Worm (Caenorhabditis elegans) whole organism, L3 larva: ENCODE results near the gene ceh-99.

Experiments
- aly-2 ChIP-seq: fragments of 150-350 bp; optimal IDR thresholded peaks from 2 replicates; lab custom pipeline; 2014; ENCODE audit warnings: missing biosample characterization, missing genetic modification characterization
- nhr-11 ChIP-seq: fragments of 150-350 bp; optimal IDR thresholded peaks from 2 replicates; lab custom pipeline; 2014; ENCODE audit warnings: missing biosample characterization, missing genetic modification characterization
- nhr-12 ChIP-seq: fragments of 150-350 bp; optimal IDR thresholded peaks from 2 replicates; lab custom pipeline; 2014; ENCODE audit warnings: missing biosample characterization, missing genetic modification characterization
- nhr-28 ChIP-seq: fragments of 150-350 bp; optimal IDR thresholded peaks from 2 replicates; lab custom pipeline; 2014; ENCODE audit warnings: missing biosample characterization, missing genetic modification characterization
- nhr-77 ChIP-seq: fragments of 150-350 bp; optimal IDR thresholded peaks from 2 replicates; lab custom pipeline; 2014; ENCODE audit warnings: missing biosample characterization, missing genetic modification characterization
- pqm-1 ChIP-seq: fragments of 150-350 bp; optimal IDR thresholded peaks from 2 replicates; lab custom pipeline; 2017; ENCODE audit warnings: missing biosample characterization, missing genetic modification characterization, inconsistent platforms

ce11 chrII:12570523-12570922 lies 50.7 kb downstream of the ceh-99 start, which contains the start of gene Y38E10A.1:
- TF ChIP-seq aly-2 (tag; lab: Kevin White, UChicago) = no peak
- TF ChIP-seq nhr-28 = no peak
- no peak for TF ChIP-seq nhr-77
- TF ChIP-seq nhr-11 = no peak
- no peak for TF ChIP-seq pqm-1
- no peak for TF ChIP-seq nhr-12 (tag; lab: Kevin White, UChicago)
